Worm (Caenorhabditis elegans): Measurements from ENCODE around the gene abu-1.

ce11 chrV:10418961-10419360 lies 37.3 kb upstream of the abu-1 start, which contains the start of gene F15H10.5:
- no peak for TF ChIP-seq elt-3 (tag; optimal IDR thresholded peaks at IDR 0.05)
- TF ChIP-seq ceh-82 (tag; optimal IDR thresholded peaks at IDR 0.05), result no peak
- no peak for TF ChIP-seq lin-39 (tag; optimal IDR thresholded peaks at IDR 0.05)
- TF ChIP-seq nhr-237 (tag; optimal IDR thresholded peaks at IDR 0.05), result no peak
- TF ChIP-seq lsy-2 (tag; optimal IDR thresholded peaks at IDR 0.05), result no peak
- no peak for TF ChIP-seq snpc-4 (tag; optimal IDR thresholded peaks at IDR 0.05)
- no peak for TF ChIP-seq lin-13 (GFP tag; optimal IDR thresholded peaks at IDR 0.05)
- TF ChIP-seq nhr-12 (tag; optimal IDR thresholded peaks at IDR 0.05), result no peak
- TF ChIP-seq nhr-23 (tag; optimal IDR thresholded peaks at IDR 0.05), result no peak
- no peak for TF ChIP-seq unc-39 (tag; optimal IDR thresholded peaks at IDR 0.05)
